Worm (Caenorhabditis elegans) whole organism, early embryonic: ENCODE data around the gene ZK1320.2.

ENCODE experiments used
- B0310.2 ChIP-seq: sonication (generic microtip); optimal IDR thresholded peaks from 2 replicates; lab custom pipeline; 2016; ENCODE audit warnings: mild to moderate bottlenecking, missing genetic modification characterization, missing compliant biosample characterization
- ama-1 ChIP-seq: fragments of 150-350 bp; optimal IDR thresholded peaks from 2 replicates; lab custom pipeline; 2014
- ceh-13 ChIP-seq: fragments of 200-800 bp; sonication (Bioruptor generic); optimal IDR thresholded peaks from 2 replicates; lab custom pipeline; 2018; ENCODE audit warnings: mild to moderate bottlenecking, missing genetic modification characterization, missing compliant biosample characterization
- ceh-36 ChIP-seq: sonication (generic microtip); optimal IDR thresholded peaks from 2 replicates; lab custom pipeline; 2016; ENCODE audit warnings: missing genetic modification characterization, inconsistent platforms, missing compliant biosample characterization
- ets-7 ChIP-seq: sonication (generic microtip); optimal IDR thresholded peaks from 2 replicates; lab custom pipeline; 2016; ENCODE audit warnings: missing genotype, missing genetic modification characterization, missing compliant biosample characterization
- flt-1 ChIP-seq: fragments of 200-800 bp; sonication (Bioruptor generic); IDR thresholded peaks from 2 replicates; pipeline ENCODE4 v1.3.6; 2022; ENCODE audit warnings: missing genetic modification characterization, missing compliant biosample characterization
- hmbx-1 ChIP-seq: sonication (generic microtip); optimal IDR thresholded peaks from 2 replicates; lab custom pipeline; 2016; ENCODE audit warnings: mild to moderate bottlenecking, missing genetic modification characterization, missing compliant biosample characterization
- hnd-1 ChIP-seq: sonication (generic microtip); optimal IDR thresholded peaks from 2 replicates; lab custom pipeline; 2016; ENCODE audit warnings: missing genetic modification characterization, missing compliant biosample characterization
- pes-1 ChIP-seq: fragments of 200-800 bp; sonication (Bioruptor generic); IDR thresholded peaks from 2 replicates; pipeline ENCODE4 v1.3.6; 2022; ENCODE audit warnings: missing genetic modification reagents, missing genetic modification characterization, missing compliant biosample characterization
- tbx-37 ChIP-seq: fragments of 200-800 bp; sonication (Bioruptor generic); conservative IDR thresholded peaks from 2 replicates; pipeline ENCODE4 v1.3.6; 2022; ENCODE audit warnings: missing genetic modification reagents, missing genetic modification characterization, missing compliant biosample characterization
- tra-4 ChIP-seq: sonication (generic microtip); optimal IDR thresholded peaks from 2 replicates; lab custom pipeline; 2017; ENCODE audit warnings: missing genetic modification characterization, missing compliant biosample characterization

DNA sequence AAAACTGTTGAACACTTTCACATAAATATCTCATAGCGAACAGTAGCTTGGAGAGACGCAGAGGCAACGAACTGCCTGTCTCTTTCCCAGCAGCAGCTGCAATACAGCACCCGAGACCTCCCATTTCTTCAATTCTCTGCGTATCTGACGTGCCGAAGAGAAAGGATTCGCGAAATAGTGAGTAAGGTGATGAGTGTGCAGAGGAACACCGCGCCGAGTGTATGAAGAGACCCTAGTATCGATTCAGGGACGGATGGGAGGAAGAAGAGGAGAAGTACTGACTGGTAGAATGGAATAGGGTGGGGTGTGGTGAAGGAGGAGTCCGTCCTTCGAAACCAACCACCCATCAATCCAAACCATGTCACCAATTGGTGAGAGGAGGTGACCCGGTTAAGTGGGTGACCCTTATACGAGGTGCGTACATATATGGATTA lies 12.7 kb downstream of the ZK1320.2 start:
- no peak for TF ChIP-seq hmbx-1 (tag; lab: Kevin White, UChicago)
- TF ChIP-seq ceh-36 (tag; lab: Kevin White, UChicago): no peak
- no peak for TF ChIP-seq ama-1
- TF ChIP-seq ceh-13 (GFP tag; lab: Kevin White, UChicago): peak; percentile 4
- TF ChIP-seq tra-4 (tag; lab: Kevin White, UChicago): no peak
- no peak for TF ChIP-seq hnd-1
- TF ChIP-seq flt-1 (GFP tag; lab: Robert Waterston, UW): no peak
- peak; percentile 7 for TF ChIP-seq ets-7 (tag; lab: Kevin White, UChicago)
- no peak for TF ChIP-seq B0310.2 (tag; lab: Kevin White, UChicago)
- no peak for TF ChIP-seq tbx-37 (GFP tag; lab: Robert Waterston, UW)
- no peak for TF ChIP-seq pes-1 (GFP tag; lab: Robert Waterston, UW)
